Worm (Caenorhabditis elegans) whole organism, young adult: Measurements from ENCODE around the gene nep-16.

ENCODE experiments used
- F33H1.4 ChIP-seq: fragments of 200-800 bp; sonication (Bioruptor generic); IDR thresholded peaks from 2 replicates; pipeline ENCODE4 v1.3.6; 2022; ENCODE audit warnings: missing genetic modification reagents, missing genetic modification characterization, missing compliant biosample characterization
- F39B2.1 ChIP-seq: fragments of 200-800 bp; sonication (Bioruptor generic); IDR thresholded peaks from 2 replicates; pipeline ENCODE4 v1.3.6; 2022; ENCODE audit warnings: missing genetic modification reagents, missing genetic modification characterization, missing compliant biosample characterization
- mxl-1 ChIP-seq: sonication (generic microtip); optimal IDR thresholded peaks from 2 replicates; lab custom pipeline; 2016; ENCODE audit warnings: missing genetic modification characterization, missing compliant biosample characterization
- nhr-80 ChIP-seq: sonication (generic microtip); optimal IDR thresholded peaks from 2 replicates; lab custom pipeline; 2016; ENCODE audit warnings: missing genetic modification characterization, missing compliant biosample characterization
- rcor-1 ChIP-seq: fragments of 200-800 bp; sonication (Bioruptor generic); IDR thresholded peaks from 2 replicates; pipeline ENCODE4 v1.3.6; 2022; ENCODE audit warnings: missing genetic modification reagents, missing genetic modification characterization, missing compliant biosample characterization
- tlf-1 ChIP-seq: fragments of 200-800 bp; sonication (Bioruptor generic); optimal IDR thresholded peaks from 2 replicates; lab custom pipeline; 2018; ENCODE audit warnings: mild to moderate bottlenecking, missing genetic modification characterization, missing compliant biosample characterization
- unc-62 ChIP-seq: fragments of 150-350 bp; optimal IDR thresholded peaks from 2 replicates; lab custom pipeline; 2014; ENCODE audit warnings: missing biosample characterization, missing genetic modification reagents, missing genetic modification characterization
- ztf-6 ChIP-seq: fragments of 200-800 bp; sonication (Bioruptor generic); IDR thresholded peaks from 2 replicates; pipeline ENCODE4 v1.3.6; 2022; ENCODE audit warnings: missing genetic modification reagents, missing genetic modification characterization, missing compliant biosample characterization

- no peak for TF ChIP-seq F39B2.1 (GFP tag; lab: Robert Waterston, UW)
- no peak for TF ChIP-seq mxl-1 (tag; lab: Kevin White, UChicago)
- TF ChIP-seq unc-62 (GFP tag; lab: Kevin White, UChicago) = no peak
- TF ChIP-seq tlf-1 = no peak
- no peak for TF ChIP-seq rcor-1 (GFP tag; lab: Robert Waterston, UW)
- no peak for TF ChIP-seq nhr-80
- TF ChIP-seq F33H1.4 (GFP tag; lab: Robert Waterston, UW) = no peak
- TF ChIP-seq ztf-6 (GFP tag; lab: Robert Waterston, UW) = no peak
Measured at ce11 chrIV:7605413-7605812, 36.2 kb downstream of the nep-16 start.
